Fruit fly (Drosophila melanogaster): ENCODE measurements around the gene hzg.

dm6 chr3L:16034224-16034623 is 29.7 kb upstream of the hzg start, which contains the start of gene CG42538:
- TF ChIP-seq tai (GFP tag; optimal IDR thresholded peaks at IDR 0.05), result no peak
- TF ChIP-seq Hr83 (GFP tag; optimal IDR thresholded peaks at IDR 0.05; ENCODE audit: poor library complexity, severe bottlenecking), result no peak
- TF ChIP-seq psq (GFP tag; optimal IDR thresholded peaks at IDR 0.05), result no peak
- no peak for TF ChIP-seq foxo (GFP tag; optimal IDR thresholded peaks at IDR 0.05)
- no peak for TF ChIP-seq GATAd (GFP tag; optimal IDR thresholded peaks at IDR 0.05)
- TF ChIP-seq Sp1 (GFP tag; optimal IDR thresholded peaks at IDR 0.05), result no peak
- TF ChIP-seq dl (GFP tag; optimal IDR thresholded peaks at IDR 0.05; ENCODE audit: insufficient read depth in 1 of 2, partially characterized antibody in 2 of 2), result no peak
- no peak for TF ChIP-seq sage (GFP tag; optimal IDR thresholded peaks at IDR 0.05)
- no peak for TF ChIP-seq fru (GFP tag; optimal IDR thresholded peaks at IDR 0.05)

All from whole organism, wandering third instar larva.